Worm (Caenorhabditis elegans): ENCODE results near the gene cav-2.

Gene cav-2

ce11 chrV:13556746-13557145 lies at the start of gene cav-2:
Gene cav-2, plus strand, starts transcription at chrV:13557104.
- TF ChIP-seq flt-1 (GFP tag; IDR thresholded peaks at IDR 0.05) (peak; percentile 87), cog-1 (tag; optimal IDR thresholded peaks at IDR 0.05) (peak; percentile 3), ztf-29 (GFP tag; IDR thresholded peaks at IDR 0.05) (no peak), ref-1 (GFP tag; conservative IDR thresholded peaks at IDR 0.05) (no peak), med-1 (GFP tag; optimal IDR thresholded peaks at IDR 0.05; ENCODE audit: insufficient read depth) (no peak), T22C8.4 (GFP tag; IDR thresholded peaks at IDR 0.05) (no peak), ztf-23 (GFP tag; IDR thresholded peaks at IDR 0.05) (peak; percentile 73), klf-2 (GFP tag; conservative IDR thresholded peaks at IDR 0.05) (peak; percentile 56; the same call in 1 of the 2 replicates)

- TF ChIP-seq klf-2 (GFP tag; conservative IDR thresholded peaks at IDR 0.05), result no peak
These were observed 45.3 kb upstream of the cav-2 start, which contains the start of gene avr-15 for ce11 chrV:13511618-13512017. Gene avr-15, minus strand, starts transcription at chrV:13511718.

DNA sequence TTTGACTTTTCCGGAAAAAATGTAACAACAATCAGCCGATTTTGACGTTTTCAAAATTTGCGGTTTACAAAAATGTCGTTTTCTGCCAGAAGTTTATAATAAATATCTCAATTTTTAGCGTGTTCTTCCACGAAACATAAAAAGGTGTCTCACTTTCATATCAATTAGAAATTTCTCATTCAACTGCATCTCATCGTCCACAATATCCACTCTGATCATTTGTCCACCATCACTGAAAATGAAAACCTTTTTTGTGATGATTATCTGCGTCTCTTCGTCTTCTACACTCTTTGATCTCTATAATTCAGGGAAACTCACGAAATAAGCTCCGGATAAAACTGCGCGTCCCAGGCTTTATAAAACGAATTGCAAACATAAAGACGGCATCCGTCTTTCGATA lies 44.4 kb upstream of the cav-2 start:
- TF ChIP-seq cog-1 (tag; optimal IDR thresholded peaks at IDR 0.05) (no peak), T22C8.4 (GFP tag; IDR thresholded peaks at IDR 0.05) (no peak), ztf-29 (GFP tag; IDR thresholded peaks at IDR 0.05) (no peak), tab-1 (GFP tag; IDR thresholded peaks at IDR 0.05) (no peak), flt-1 (GFP tag; IDR thresholded peaks at IDR 0.05) (no peak), med-1 (GFP tag; optimal IDR thresholded peaks at IDR 0.05; ENCODE audit: insufficient read depth) (no peak), ref-1 (GFP tag; conservative IDR thresholded peaks at IDR 0.05) (no peak), klf-2 (GFP tag; conservative IDR thresholded peaks at IDR 0.05) (no peak), ztf-23 (GFP tag; IDR thresholded peaks at IDR 0.05) (no peak)

ce11 chrV:13515115-13515514 lies 41.8 kb upstream of the cav-2 start, which contains the start of gene semi-1:
Gene semi-1, minus strand, starts transcription at chrV:13515215.
- TF ChIP-seq cog-1 (tag; optimal IDR thresholded peaks at IDR 0.05), result no peak
- TF ChIP-seq tab-1 (GFP tag; IDR thresholded peaks at IDR 0.05), result no peak
- TF ChIP-seq flt-1 (GFP tag; IDR thresholded peaks at IDR 0.05), result no peak
- TF ChIP-seq klf-2 (GFP tag; conservative IDR thresholded peaks at IDR 0.05), result no peak
- TF ChIP-seq ztf-29 (GFP tag; IDR thresholded peaks at IDR 0.05), result no peak
- no peak for TF ChIP-seq ref-1 (GFP tag; conservative IDR thresholded peaks at IDR 0.05)
- TF ChIP-seq med-1 (GFP tag; optimal IDR thresholded peaks at IDR 0.05; ENCODE audit: insufficient read depth), result no peak
- no peak for TF ChIP-seq ztf-23 (GFP tag; IDR thresholded peaks at IDR 0.05)

DNA sequence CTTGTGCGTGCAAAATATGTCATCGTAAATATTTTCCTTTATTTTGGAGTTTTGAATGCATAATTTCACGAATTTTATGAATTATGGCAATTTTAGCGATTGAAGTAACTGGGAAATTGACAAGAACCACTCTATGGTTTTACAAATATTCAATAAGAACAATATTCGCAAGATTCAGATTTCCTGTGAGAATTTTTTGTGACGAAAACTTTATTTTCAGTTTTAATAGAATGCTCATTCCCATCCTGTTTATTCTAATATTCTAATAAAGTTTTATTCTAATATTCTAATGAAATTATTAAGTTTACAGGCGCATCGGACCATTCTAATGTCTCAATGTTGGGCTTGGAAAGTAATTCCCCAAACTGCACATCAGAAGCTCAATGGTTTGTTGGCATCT lies 33.7 kb upstream of the cav-2 start, which contains the start of gene R11G10.3:
R11G10.3 (plus strand) TSS at position 301 of the 400 bp plus-strand sequence.
- TF ChIP-seq T22C8.4 (GFP tag; IDR thresholded peaks at IDR 0.05) (no peak), cog-1 (tag; optimal IDR thresholded peaks at IDR 0.05) (no peak), tab-1 (GFP tag; IDR thresholded peaks at IDR 0.05) (no peak), klf-2 (GFP tag; conservative IDR thresholded peaks at IDR 0.05) (no peak)

ce11 chrV:13529165-13529564 lies 27.7 kb upstream of the cav-2 start:
- TF ChIP-seq tab-1 (GFP tag; IDR thresholded peaks at IDR 0.05) (no peak), ztf-29 (GFP tag; IDR thresholded peaks at IDR 0.05) (no peak), klf-2 (GFP tag; conservative IDR thresholded peaks at IDR 0.05) (no peak), flt-1 (GFP tag; IDR thresholded peaks at IDR 0.05) (no peak), med-1 (GFP tag; optimal IDR thresholded peaks at IDR 0.05; ENCODE audit: insufficient read depth) (no peak), ref-1 (GFP tag; conservative IDR thresholded peaks at IDR 0.05) (no peak), ztf-23 (GFP tag; IDR thresholded peaks at IDR 0.05) (no peak), T22C8.4 (GFP tag; IDR thresholded peaks at IDR 0.05) (no peak), cog-1 (tag; optimal IDR thresholded peaks at IDR 0.05) (no peak)

DNA sequence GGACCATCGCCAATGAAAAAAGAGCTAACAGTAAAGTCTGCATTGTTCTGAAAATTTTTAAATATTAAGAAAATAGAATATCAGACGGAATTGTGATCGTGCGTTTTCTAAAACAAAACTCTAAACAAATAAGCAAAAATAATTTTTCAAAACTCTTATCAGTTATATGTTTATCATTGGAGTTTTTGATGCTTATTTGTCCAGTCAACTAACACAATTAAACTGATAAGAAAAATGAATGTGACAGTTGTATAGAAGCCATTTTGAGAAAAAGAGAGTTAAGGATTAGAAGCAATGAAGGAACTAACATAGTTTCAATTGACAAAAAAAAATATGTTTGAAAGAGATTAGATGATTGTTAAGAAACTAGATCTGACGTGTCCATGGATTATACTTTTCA lies 26.2 kb upstream of the cav-2 start, which contains the start of gene ttr-44:
ttr-44 (minus strand) TSS at position 47 of the 400 bp plus-strand sequence.
- TF ChIP-seq cog-1 (tag; optimal IDR thresholded peaks at IDR 0.05) (no peak), ztf-23 (GFP tag; IDR thresholded peaks at IDR 0.05) (no peak)

- no peak for TF ChIP-seq ztf-23 (GFP tag; IDR thresholded peaks at IDR 0.05)
- no peak for TF ChIP-seq ztf-29 (GFP tag; IDR thresholded peaks at IDR 0.05)
- no peak for TF ChIP-seq klf-2 (GFP tag; conservative IDR thresholded peaks at IDR 0.05)
- no peak for TF ChIP-seq flt-1 (GFP tag; IDR thresholded peaks at IDR 0.05)
- no peak for TF ChIP-seq cog-1 (tag; optimal IDR thresholded peaks at IDR 0.05)
- no peak for TF ChIP-seq tab-1 (GFP tag; IDR thresholded peaks at IDR 0.05)
- no peak for TF ChIP-seq med-1 (GFP tag; optimal IDR thresholded peaks at IDR 0.05; ENCODE audit: insufficient read depth)
- no peak for TF ChIP-seq T22C8.4 (GFP tag; IDR thresholded peaks at IDR 0.05)
- TF ChIP-seq ref-1 (GFP tag; conservative IDR thresholded peaks at IDR 0.05), result no peak
These were observed 24.4 kb upstream of the cav-2 start for ce11 chrV:13532469-13532868.

DNA sequence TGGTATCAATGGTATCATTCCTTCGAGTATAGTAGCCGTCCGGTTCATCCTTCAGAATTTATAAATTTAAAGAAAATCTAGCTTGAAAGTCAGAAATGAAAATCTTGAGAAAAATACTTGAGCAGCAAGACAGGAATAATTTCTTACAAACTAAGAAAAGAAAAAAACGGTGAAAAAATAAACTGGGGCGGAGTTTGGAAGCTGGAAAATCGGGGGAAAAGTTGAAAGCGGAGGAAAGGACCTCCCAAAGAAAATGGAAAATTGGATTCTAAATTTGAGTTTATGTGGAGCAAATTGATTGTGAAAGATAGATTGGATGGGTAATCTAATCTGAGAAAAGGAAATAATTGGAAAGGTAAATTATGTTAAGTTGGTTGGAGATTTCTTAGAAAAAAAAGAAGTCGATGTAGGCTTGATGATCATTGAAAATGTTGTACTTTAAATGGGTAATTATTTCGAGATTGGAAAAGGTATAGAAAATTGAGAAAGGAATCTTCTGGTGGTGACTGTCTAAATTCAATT lies 20.8 kb upstream of the cav-2 start, which contains the start of gene frpr-5:
frpr-5 (minus strand) TSS at position 51 of the 522 bp plus-strand sequence.
- TF ChIP-seq ref-1 (GFP tag; conservative IDR thresholded peaks at IDR 0.05) (no peak), klf-2 (GFP tag; conservative IDR thresholded peaks at IDR 0.05) (no peak), med-1 (GFP tag; optimal IDR thresholded peaks at IDR 0.05; ENCODE audit: insufficient read depth) (no peak), cog-1 (tag; optimal IDR thresholded peaks at IDR 0.05) (no peak), T22C8.4 (GFP tag; IDR thresholded peaks at IDR 0.05) (no peak), ztf-23 (GFP tag; IDR thresholded peaks at IDR 0.05) (no peak), ztf-29 (GFP tag; IDR thresholded peaks at IDR 0.05) (no peak)

- TF ChIP-seq flt-1 (GFP tag; IDR thresholded peaks at IDR 0.05) (no peak), T22C8.4 (GFP tag; IDR thresholded peaks at IDR 0.05) (no peak), cog-1 (tag; optimal IDR thresholded peaks at IDR 0.05) (no peak), klf-2 (GFP tag; conservative IDR thresholded peaks at IDR 0.05) (no peak), ref-1 (GFP tag; conservative IDR thresholded peaks at IDR 0.05) (no peak), tab-1 (GFP tag; IDR thresholded peaks at IDR 0.05) (no peak), ztf-23 (GFP tag; IDR thresholded peaks at IDR 0.05) (no peak), ztf-29 (GFP tag; IDR thresholded peaks at IDR 0.05) (no peak), med-1 (GFP tag; optimal IDR thresholded peaks at IDR 0.05; ENCODE audit: insufficient read depth) (no peak)
These were observed 5.3 kb upstream of the cav-2 start, which contains the start of the genes C56A3.4 and C56A3.5 for ce11 chrV:13551601-13552000. Gene C56A3.4, minus strand, starts transcription at chrV:13551754. Gene C56A3.5, plus strand, starts transcription at chrV:13551967.

Data from whole organism, midembryonic.